Worm (Caenorhabditis elegans) whole organism, L3 larva: ENCODE results near the gene xpf-1.
A peak's percentile ranks its signal among the peaks of the same experiment; 100 is the strongest.

Experiments
- R02D3.7 ChIP-seq: fragments of 150-350 bp; optimal IDR thresholded peaks from 2 replicates; lab custom pipeline; 2014; ENCODE audit warnings: missing biosample characterization, missing genetic modification characterization
- nhr-25 ChIP-seq: sonication (generic microtip); optimal IDR thresholded peaks from 2 replicates; lab custom pipeline; 2017; ENCODE audit warnings: missing biosample characterization, missing genetic modification characterization
- nhr-77 ChIP-seq: fragments of 150-350 bp; optimal IDR thresholded peaks from 2 replicates; lab custom pipeline; 2014; ENCODE audit warnings: missing biosample characterization, missing genetic modification characterization
- ztf-4 ChIP-seq: fragments of 150-350 bp; optimal IDR thresholded peaks from 2 replicates; lab custom pipeline; 2014; ENCODE audit warnings: missing biosample characterization, missing genetic modification characterization

- TF ChIP-seq R02D3.7 (tag; lab: Kevin White, UChicago), result no peak
- no peak for TF ChIP-seq nhr-77 (tag; lab: Kevin White, UChicago)
- TF ChIP-seq ztf-4 (tag; lab: Kevin White, UChicago), result no peak
- TF ChIP-seq nhr-25 (tag; lab: Kevin White, UChicago), result peak; percentile 88
Observed at ce11 chrII:11737347-11737746, 41.4 kb downstream of the xpf-1 start.
